Worm (Caenorhabditis elegans): ENCODE measurements around the gene msp-33.

- TF ChIP-seq egl-27 (tag; optimal IDR thresholded peaks at IDR 0.05) = no peak
- no peak for TF ChIP-seq nhr-11 (tag; optimal IDR thresholded peaks at IDR 0.05)
- no peak for TF ChIP-seq skn-1 (tag; optimal IDR thresholded peaks at IDR 0.05)
These were observed 48.6 kb upstream of the msp-33 start, which contains the start of gene cblc-1 for ce11 chrII:4941050-4941449.
